Fruit fly (Drosophila melanogaster): ENCODE data around the gene CG8541.

DNA sequence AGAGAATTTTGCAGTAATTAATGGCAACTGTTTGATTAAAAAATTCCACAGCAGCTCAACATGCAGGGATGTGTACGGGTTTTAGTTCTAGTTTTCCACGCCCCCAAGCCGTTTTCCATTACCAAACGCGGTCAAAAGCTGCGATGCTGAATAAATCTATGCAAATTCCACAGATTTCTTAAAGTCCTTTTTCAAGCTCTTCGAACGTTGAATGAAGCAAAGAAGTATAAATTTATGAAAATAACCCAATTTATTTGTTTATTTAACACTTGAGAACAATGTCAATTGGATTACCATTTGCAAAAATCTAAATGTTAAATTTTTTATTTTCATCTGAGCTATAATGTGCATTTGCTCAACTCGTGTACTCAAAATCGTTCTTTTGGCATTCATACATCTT is 6.2 kb upstream of the CG8541 start, which contains the start of the genes CG42660, CG42661 and Tsp66A:
- no peak for TF ChIP-seq Dfd (GFP tag; optimal IDR thresholded peaks at IDR 0.05)
- TF ChIP-seq dl (GFP tag; optimal IDR thresholded peaks at IDR 0.05; ENCODE audit: insufficient read depth in 1 of 2, partially characterized antibody in 2 of 2): no peak
- no peak for TF ChIP-seq psq (GFP tag; optimal IDR thresholded peaks at IDR 0.05)
- no peak for TF ChIP-seq Abd-B (GFP tag; optimal IDR thresholded peaks at IDR 0.05)
- no peak for TF ChIP-seq foxo (GFP tag; optimal IDR thresholded peaks at IDR 0.05)
- TF ChIP-seq CG32264 (GFP tag; optimal IDR thresholded peaks at IDR 0.05): no peak
- TF ChIP-seq usp (GFP tag; optimal IDR thresholded peaks at IDR 0.05): no peak

All from whole organism, wandering third instar larva.